Worm (Caenorhabditis elegans) whole organism, L4 larva: ENCODE results near the gene hsd-3.

Experiments used
- T26A8.4 ChIP-seq: fragments of 200-800 bp; sonication (Bioruptor generic); IDR thresholded peaks from 2 replicates; pipeline ENCODE4 v1.3.6; 2022; ENCODE audit warnings: missing genetic modification characterization, missing compliant biosample characterization
- Y48G9A.11 ChIP-seq: fragments of 200-800 bp; sonication (Bioruptor generic); IDR thresholded peaks from 2 replicates; pipeline ENCODE4 v1.3.6; 2022; ENCODE audit warnings: missing genetic modification reagents, missing genetic modification characterization, missing compliant biosample characterization
- lin-1 ChIP-seq: fragments of 200-800 bp; sonication (Bioruptor generic); IDR thresholded peaks from 2 replicates; pipeline ENCODE4 v1.3.6; 2022; ENCODE audit warnings: missing genetic modification reagents, missing genetic modification characterization, missing compliant biosample characterization
- lir-3 ChIP-seq: sonication (generic microtip); optimal IDR thresholded peaks from 2 replicates; lab custom pipeline; 2016; ENCODE audit warnings: mild to moderate bottlenecking, missing genetic modification characterization, missing compliant biosample characterization
- mdl-1 ChIP-seq, 2 experiments: fragments of 150-350 bp in 1 of 2; sonication (generic microtip) in 1 of 2; optimal IDR thresholded peaks; 2 replicates each; lab custom pipeline; 2014 to 2017; ENCODE audit warnings: missing biosample characterization in 2 of 2, missing genetic modification characterization in 2 of 2
- nhr-237 ChIP-seq: sonication (generic microtip); optimal IDR thresholded peaks from 2 replicates; lab custom pipeline; 2017; ENCODE audit warnings: missing biosample characterization, missing genetic modification characterization

ce11 chrX:5027923-5028592 is 19.0 kb downstream of the hsd-3 start:
- TF ChIP-seq Y48G9A.11 (GFP tag; lab: Robert Waterston, UW) (no peak), nhr-237 (tag; lab: Kevin White, UChicago) (no peak), T26A8.4 (GFP tag; lab: Robert Waterston, UW) (no peak), mdl-1 (tag; optimal IDR thresholded peaks at IDR 0.05; lab: Kevin White, UChicago) (no peak), lir-3 (tag; lab: Kevin White, UChicago) (no peak), lin-1 (GFP tag; lab: Robert Waterston, UW) (no peak)
